Fruit fly (Drosophila melanogaster) ovary, adult (tissue): ENCODE data around the gene CG16853.

ENCODE experiments used
- CG17801 ChIP-seq: fragments of 200-800 bp; optimal IDR thresholded peaks from 2 replicates; lab custom pipeline; 2019; ENCODE audit warnings: missing biosample characterization, mild to moderate bottlenecking, missing genetic modification characterization, moderate library complexity; ENCODE audit not compliant: partially characterized antibody

CG16853 gene

dm6 chr2L:13528742-13529141 lies 13.3 kb upstream of the CG16853 start, which contains the start of gene CG33641:
Gene CG33641 (plus strand): TSS chr2L:13529042.
- no peak for TF ChIP-seq CG17801 (GFP tag; lab: Kevin White, UChicago)

dm6 chr2L:13529675-13530074 lies 12.4 kb upstream of the CG16853 start, which contains the start of gene CG33642:
Gene CG33642 (plus strand): TSS chr2L:13529975.
- no peak for TF ChIP-seq CG17801 (GFP tag; lab: Kevin White, UChicago)

dm6 chr2L:13530774-13531173 lies 11.3 kb upstream of the CG16853 start, which contains the start of gene CG33643:
Gene CG33643 (plus strand): TSS chr2L:13531074.
- no peak for TF ChIP-seq CG17801 (GFP tag; lab: Kevin White, UChicago)

- no peak for TF ChIP-seq CG17801 (GFP tag; lab: Kevin White, UChicago)
These were observed 10.3 kb upstream of the CG16853 start, which contains the start of gene CG33644 for dm6 chr2L:13531785-13532184. Gene CG33644 (plus strand): TSS chr2L:13532085.

dm6 chr2L:13532524-13532923 lies 9.5 kb upstream of the CG16853 start, which contains the start of gene CG33645:
Gene CG33645 (plus strand): TSS chr2L:13532824.
- no peak for TF ChIP-seq CG17801 (GFP tag; lab: Kevin White, UChicago)

dm6 chr2L:13535678-13536077 lies 6.4 kb upstream of the CG16853 start, which contains the start of gene CG15638:
Gene CG15638 (minus strand): TSS chr2L:13535778.
- TF ChIP-seq CG17801 (GFP tag; lab: Kevin White, UChicago) = no peak

- TF ChIP-seq CG17801 (GFP tag; lab: Kevin White, UChicago) = no peak
These were observed 1.4 kb upstream of the CG16853 start, which contains the start of gene CG16852 for dm6 chr2L:13540704-13541103. Gene CG16852 (plus strand): TSS chr2L:13540751.

- TF ChIP-seq CG17801 (GFP tag; lab: Kevin White, UChicago) = no peak
These were observed 408 bp downstream of the CG16853 start, which contains the start of gene CG9263 for dm6 chr2L:13542476-13542875. Gene CG9263 (minus strand): TSS chr2L:13542576.

- TF ChIP-seq CG17801 (GFP tag; lab: Kevin White, UChicago) = no peak
These were observed 3.6 kb downstream of the CG16853 start for dm6 chr2L:13545678-13546077.

dm6 chr2L:13547738-13548726 lies 6.0 kb downstream of the CG16853 start:
- TF ChIP-seq CG17801 (GFP tag; lab: Kevin White, UChicago) = no peak

- TF ChIP-seq CG17801 (GFP tag; lab: Kevin White, UChicago) = peak; percentile 46
These were observed 7.0 kb downstream of the CG16853 start, which contains the start of gene B4 for dm6 chr2L:13548786-13549780. Gene B4 (minus strand): TSS chr2L:13549328.

dm6 chr2L:13549973-13550458 lies 7.9 kb downstream of the CG16853 start, which contains the start of gene kuz:
Gene kuz (plus strand): TSS chr2L:13550139.
- peak; percentile 63 for TF ChIP-seq CG17801 (GFP tag; lab: Kevin White, UChicago)

dm6 chr2L:13550488-13551033 lies 8.5 kb downstream of the CG16853 start:
- TF ChIP-seq CG17801 (GFP tag; lab: Kevin White, UChicago) = no peak

- TF ChIP-seq CG17801 (GFP tag; lab: Kevin White, UChicago) = no peak
These were observed 10.6 kb downstream of the CG16853 start for dm6 chr2L:13552686-13553085.
